Worm (Caenorhabditis elegans) whole organism, midembryonic: Measurements from ENCODE around the gene cyp-33C5.

Experiments
- T22C8.4 ChIP-seq: fragments of 200-800 bp; sonication (Bioruptor generic); IDR thresholded peaks from 2 replicates; pipeline ENCODE4 v1.3.6; 2022; ENCODE audit warnings: missing genetic modification characterization, missing compliant biosample characterization
- klf-2 ChIP-seq: fragments of 200-800 bp; sonication (Bioruptor generic); conservative IDR thresholded peaks from 2 replicates; pipeline ENCODE4 v1.3.6; 2022; ENCODE audit warnings: missing genetic modification reagents, missing genetic modification characterization, missing compliant biosample characterization

DNA sequence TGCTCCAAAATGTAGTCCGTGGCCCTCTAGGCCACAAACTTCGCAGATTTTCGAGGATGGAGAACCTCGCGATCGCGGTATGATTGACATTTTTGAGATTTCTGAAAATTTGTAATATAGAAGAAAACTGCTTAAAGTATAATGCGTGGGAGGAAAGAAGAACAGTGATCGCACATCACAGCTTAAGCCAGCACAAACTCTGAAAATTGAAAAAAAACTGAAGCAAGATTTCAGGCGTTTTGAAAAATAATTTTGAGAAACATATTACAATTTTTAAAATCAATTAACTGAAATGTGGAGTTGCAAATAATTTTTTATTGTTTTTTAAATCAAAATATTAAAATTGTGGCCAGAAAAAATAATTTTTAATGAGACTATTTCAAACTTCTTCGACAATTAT lies 22.2 kb downstream of the cyp-33C5 start, which contains the start of gene nhr-275:
- TF ChIP-seq T22C8.4 (GFP tag; lab: Robert Waterston, UW) (no peak), klf-2 (no peak)
